Fruit fly (Drosophila melanogaster): Measurements from ENCODE around the gene CG43402.

Gene CG43402

dm6 chr2L:1442052-1442677 is at the start of gene CG43402:
CG43402 (plus strand) TSS chr2L:1442627.
- TF ChIP-seq noc (tag; optimal IDR thresholded peaks at IDR 0.05): no peak

dm6 chr2L:1393611-1394010 is 48.8 kb upstream of the CG43402 start:
- TF ChIP-seq noc (tag; optimal IDR thresholded peaks at IDR 0.05): no peak

- TF ChIP-seq noc (tag; optimal IDR thresholded peaks at IDR 0.05): no peak
Measured at dm6 chr2L:1399434-1399833, 43.0 kb upstream of the CG43402 start.

dm6 chr2L:1402728-1403127 is 39.7 kb upstream of the CG43402 start:
- no peak for TF ChIP-seq noc (tag; optimal IDR thresholded peaks at IDR 0.05)

dm6 chr2L:1404896-1405453 is 37.5 kb upstream of the CG43402 start:
- TF ChIP-seq noc (tag; optimal IDR thresholded peaks at IDR 0.05): no peak

- no peak for TF ChIP-seq noc (tag; optimal IDR thresholded peaks at IDR 0.05)
Measured at dm6 chr2L:1405573-1405972, 36.9 kb upstream of the CG43402 start.

dm6 chr2L:1409695-1410094 is 32.7 kb upstream of the CG43402 start:
- TF ChIP-seq noc (tag; optimal IDR thresholded peaks at IDR 0.05): no peak

dm6 chr2L:1410780-1411625 is 31.4 kb upstream of the CG43402 start:
- no peak for TF ChIP-seq noc (tag; optimal IDR thresholded peaks at IDR 0.05)

dm6 chr2L:1412691-1413090 is 29.7 kb upstream of the CG43402 start:
- no peak for TF ChIP-seq noc (tag; optimal IDR thresholded peaks at IDR 0.05)

dm6 chr2L:1414019-1414418 is 28.4 kb upstream of the CG43402 start:
- TF ChIP-seq noc (tag; optimal IDR thresholded peaks at IDR 0.05): no peak

- TF ChIP-seq noc (tag; optimal IDR thresholded peaks at IDR 0.05): no peak
Measured at dm6 chr2L:1415525-1415924, 26.9 kb upstream of the CG43402 start.

- TF ChIP-seq noc (tag; optimal IDR thresholded peaks at IDR 0.05): no peak
Measured at dm6 chr2L:1418129-1418746, 24.2 kb upstream of the CG43402 start.

- TF ChIP-seq noc (tag; optimal IDR thresholded peaks at IDR 0.05): no peak
Measured at dm6 chr2L:1419656-1420055, 22.8 kb upstream of the CG43402 start.

- TF ChIP-seq noc (tag; optimal IDR thresholded peaks at IDR 0.05): no peak
Measured at dm6 chr2L:1420287-1420686, 22.1 kb upstream of the CG43402 start, which contains the start of gene robo2. robo2 (minus strand) TSS chr2L:1420453.

- no peak for TF ChIP-seq noc (tag; optimal IDR thresholded peaks at IDR 0.05)
Measured at dm6 chr2L:1421460-1422332, 20.7 kb upstream of the CG43402 start.

- no peak for TF ChIP-seq noc (tag; optimal IDR thresholded peaks at IDR 0.05)
Measured at dm6 chr2L:1422725-1423124, 19.7 kb upstream of the CG43402 start.
